Fruit fly (Drosophila melanogaster): Measurements from ENCODE around the gene xit.

xit gene

DNA sequence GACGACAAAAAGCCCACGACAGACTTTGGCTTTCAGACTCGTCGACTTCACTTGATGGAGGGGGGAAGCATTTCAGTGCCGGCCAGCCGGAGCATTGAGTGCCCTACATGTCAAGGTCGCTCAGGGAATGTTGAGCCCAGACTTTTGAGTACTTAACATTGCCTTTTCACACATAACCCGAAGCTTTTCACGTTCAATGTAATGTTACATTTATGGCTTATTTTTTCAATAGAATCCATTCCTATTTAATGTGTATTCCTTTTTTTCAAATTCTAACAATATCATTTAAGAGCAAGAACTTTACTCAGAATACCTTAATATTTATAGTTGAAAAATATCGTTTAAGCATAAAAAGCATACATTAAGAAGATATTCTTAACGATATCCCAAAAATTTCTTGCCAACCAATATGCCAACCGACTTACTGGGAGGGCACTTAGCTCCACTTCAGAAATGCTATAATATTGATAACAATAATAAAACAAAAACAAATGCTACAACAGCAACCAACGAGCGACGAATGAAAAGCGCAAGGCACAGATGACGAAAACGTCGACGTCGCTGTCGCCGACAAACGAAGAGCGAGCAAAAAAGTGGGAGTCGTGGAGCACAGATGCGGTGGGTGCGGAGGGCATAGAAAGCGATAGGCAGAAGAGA lies 39.1 kb downstream of the xit start (continued):
- TF ChIP-seq btn (GFP tag; optimal IDR thresholded peaks at IDR 0.05) (peak; percentile 43), CG1603 (tag; optimal IDR thresholded peaks at IDR 0.05) (no peak), CG8924 (tag; optimal IDR thresholded peaks at IDR 0.05) (peak; percentile 56), CG17359 (tag; optimal IDR thresholded peaks at IDR 0.05) (peak; percentile 76), Mes4 (GFP tag; optimal IDR thresholded peaks at IDR 0.05) (no peak), CG13287 (GFP tag; IDR thresholded peaks at IDR 0.05; ENCODE audit: partially characterized antibody) (no peak), CG7745 (tag; optimal IDR thresholded peaks at IDR 0.05) (no peak), hkb (optimal IDR thresholded peaks at IDR 0.05) (no peak), hkb (GFP tag; IDR thresholded peaks at IDR 0.05) (peak; percentile 65; the same call in 1 of the 2 replicates), CG6683 (GFP tag; optimal IDR thresholded peaks at IDR 0.05) (peak; percentile 68), ham (GFP tag; IDR thresholded peaks at IDR 0.05) (no peak), ftz-f1 (GFP tag; optimal IDR thresholded peaks at IDR 0.05) (peak; percentile 85), CG18476 (GFP tag; optimal IDR thresholded peaks at IDR 0.05) (peak; percentile 82), CG9876 (GFP tag; optimal IDR thresholded peaks at IDR 0.05) (no peak), sc (optimal IDR thresholded peaks at IDR 0.05) (no peak), sc (GFP tag; optimal IDR thresholded peaks at IDR 0.05) (peak; percentile 74), CG8359 (GFP tag; optimal IDR thresholded peaks at IDR 0.05; ENCODE audit: borderline replicate concordance) (peak; percentile 59), ato (GFP tag; IDR thresholded peaks at IDR 0.05; ENCODE audit: partially characterized antibody) (no peak), CG9215 (GFP tag; IDR thresholded peaks at IDR 0.05) (peak; percentile 83), ara (GFP tag; IDR thresholded peaks at IDR 0.05) (0 out of 2 replicates have a peak, but pooled peaks have one; percentile 36), her (GFP tag; optimal IDR thresholded peaks at IDR 0.05) (peak; percentile 69), rib (GFP tag; IDR thresholded peaks at IDR 0.05) (0 out of 2 replicates have a peak, but pooled peaks have one; percentile 21), wor (GFP tag; IDR thresholded peaks at IDR 0.05) (no peak), Drgx (GFP tag; IDR thresholded peaks at IDR 0.05) (peak; percentile 44), CG11093 (GFP tag; IDR thresholded peaks at IDR 0.05) (peak; percentile 75), Dip2 (GFP tag; IDR thresholded peaks at IDR 0.05) (no peak), CG10543 (GFP tag; optimal IDR thresholded peaks at IDR 0.05) (peak; percentile 1), CG6765 (GFP tag; optimal IDR thresholded peaks at IDR 0.05) (peak; percentile 59), CG18764 (GFP tag; optimal IDR thresholded peaks at IDR 0.05) (peak; percentile 66), vnd (GFP tag; IDR thresholded peaks at IDR 0.05; ENCODE audit: partially characterized antibody) (no peak), mirr (GFP tag; optimal IDR thresholded peaks at IDR 0.05) (no peak), CG3726 (GFP tag; IDR thresholded peaks at IDR 0.05) (0 out of 3 replicates have a peak, but pooled peaks have one; percentile 11), CG1832 (GFP tag; optimal IDR thresholded peaks at IDR 0.05) (no peak), jigr1 (GFP tag; IDR thresholded peaks at IDR 0.05) (peak; percentile 71; the same call in 2 of the 3 replicates), otp (GFP tag; IDR thresholded peaks at IDR 0.05) (no peak), repo (GFP tag; optimal IDR thresholded peaks at IDR 0.05) (peak; percentile 58), nerfin-1 (tag; optimal IDR thresholded peaks at IDR 0.05) (peak; percentile 72), Ravus (GFP tag; IDR thresholded peaks at IDR 0.05) (peak; percentile 12; the same call in 1 of the 2 replicates), kah (GFP tag; optimal IDR thresholded peaks at IDR 0.05) (no peak), ewg (GFP tag; optimal IDR thresholded peaks at IDR 0.05) (peak; percentile 21), Rfx (GFP tag; IDR thresholded peaks at IDR 0.05) (peak; percentile 88), Hand (GFP tag; optimal IDR thresholded peaks at IDR 0.05) (no peak), dysf (GFP tag; IDR thresholded peaks at IDR 0.05) (peak; percentile 84), corto (GFP tag; optimal IDR thresholded peaks at IDR 0.05) (peak; percentile 21), salm (tag; optimal IDR thresholded peaks at IDR 0.05) (no peak), Chrac-16 (GFP tag; optimal IDR thresholded peaks at IDR 0.05) (no peak), Stat92E (GFP tag; optimal IDR thresholded peaks at IDR 0.05) (no peak), fd3F (GFP tag; optimal IDR thresholded peaks at IDR 0.05) (no peak), dpn (GFP tag; optimal IDR thresholded peaks at IDR 0.05) (peak; percentile 23 to 87), mam (GFP tag; optimal IDR thresholded peaks at IDR 0.05) (peak; percentile 85)
